Fruit fly (Drosophila melanogaster) whole organism, adult: Measurements from ENCODE around the gene Nedd8.

Experiments
- CG12768 ChIP-seq: fragments of 200-800 bp; sonication (Bioruptor generic); optimal IDR thresholded peaks from 2 replicates; lab custom pipeline; 2017; ENCODE audit warnings: missing biosample characterization, missing genetic modification characterization, mild to moderate bottlenecking, moderate library complexity, missing genetic modification reagents
- CG1620 ChIP-seq: fragments of 200-800 bp; sonication (Bioruptor generic); optimal IDR thresholded peaks from 2 replicates; lab custom pipeline; 2016; ENCODE audit warnings: missing biosample characterization, missing genetic modification characterization
- CG7045 ChIP-seq: fragments of 200-800 bp; sonication (Bioruptor generic); optimal IDR thresholded peaks from 2 replicates; lab custom pipeline; 2017; ENCODE audit warnings: missing biosample characterization, mild to moderate bottlenecking, missing genetic modification characterization
- CG7101 ChIP-seq: fragments of 200-800 bp; sonication (Bioruptor generic); optimal IDR thresholded peaks from 2 replicates; lab custom pipeline; 2018; ENCODE audit warnings: missing biosample characterization, mild to moderate bottlenecking, missing genetic modification characterization, moderate library complexity
- Clk ChIP-seq: fragments of 200-800 bp; sonication (Bioruptor generic); optimal IDR thresholded peaks from 2 replicates; lab custom pipeline; 2017; ENCODE audit warnings: missing biosample characterization, missing genetic modification characterization
- Crg-1 ChIP-seq: fragments of 200-800 bp; sonication (Bioruptor generic); optimal IDR thresholded peaks from 2 replicates; lab custom pipeline; 2016; ENCODE audit warnings: missing biosample characterization, missing genetic modification characterization
- Hr96 ChIP-seq: fragments of 200-800 bp; sonication (Bioruptor generic); optimal IDR thresholded peaks from 2 replicates; lab custom pipeline; 2016; ENCODE audit warnings: missing biosample characterization, missing genetic modification characterization
- bab1 ChIP-seq: fragments of 200-800 bp; sonication (Bioruptor generic); optimal IDR thresholded peaks from 3 replicates; lab custom pipeline; 2019; ENCODE audit warnings: missing biosample characterization, mild to moderate bottlenecking, missing genetic modification characterization, moderate library complexity
- kay ChIP-seq: fragments of 200-800 bp; sonication (Bioruptor generic); peaks from one replicate; lab custom pipeline; 2016; ENCODE audit warnings: missing biosample characterization, missing genetic modification characterization, borderline replicate concordance
- pad ChIP-seq: fragments of 200-800 bp; sonication (Bioruptor generic); optimal IDR thresholded peaks from 3 replicates; lab custom pipeline; 2017; ENCODE audit warnings: missing biosample characterization, missing genetic modification characterization, mild to moderate bottlenecking, moderate library complexity, missing genetic modification reagents

- TF ChIP-seq kay (GFP tag; lab: Kevin White, UChicago), result no peak
- no peak for TF ChIP-seq Clk
- no peak for TF ChIP-seq CG7101 (tag; lab: Kevin White, UChicago)
- no peak for TF ChIP-seq Crg-1 (GFP tag; lab: Kevin White, UChicago)
- no peak for TF ChIP-seq CG1620 (GFP tag; lab: Kevin White, UChicago)
- TF ChIP-seq Hr96 (GFP tag; lab: Kevin White, UChicago), result no peak
- no peak for TF ChIP-seq bab1 (GFP tag; lab: Kevin White, UChicago)
- no peak for TF ChIP-seq CG7045 (GFP tag; lab: Kevin White, UChicago)
- TF ChIP-seq CG12768 (GFP tag; lab: Kevin White, UChicago), result peak; percentile 3
- no peak for TF ChIP-seq pad
Measured at dm6 chr2L:18955666-18956065, 4.0 kb upstream of the Nedd8 start.
